Worm (Caenorhabditis elegans): ENCODE measurements around the gene gid-7.

DNA sequence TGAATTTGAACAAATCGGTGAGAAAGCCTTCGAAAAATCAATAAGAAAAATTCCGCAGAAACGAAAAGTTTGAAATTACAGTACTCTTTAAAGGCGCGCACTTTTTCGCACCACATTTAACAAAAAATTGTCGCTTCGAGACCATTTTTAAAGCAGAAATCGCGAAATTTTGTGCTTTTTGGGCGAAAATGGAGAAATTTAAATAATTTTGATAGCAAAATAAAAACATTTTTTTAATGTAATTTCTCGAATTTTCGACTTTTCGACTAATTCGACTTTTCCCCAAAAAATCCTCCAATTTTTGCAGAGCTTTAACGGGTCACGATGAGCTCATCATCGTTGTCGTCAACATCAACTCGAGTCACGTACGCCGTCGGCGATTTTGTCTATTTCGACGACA is 52.2 kb downstream of the gid-7 start, which contains the start of gene lin-40:
- no peak for TF ChIP-seq ref-1 (GFP tag; conservative IDR thresholded peaks at IDR 0.05)
- TF ChIP-seq flt-1 (GFP tag; IDR thresholded peaks at IDR 0.05), result no peak

All from whole organism, midembryonic.